Worm (Caenorhabditis elegans) whole organism, L3 larva: Measurements from ENCODE around the gene scl-11.

Experiments
- aly-2 ChIP-seq: fragments of 150-350 bp; optimal IDR thresholded peaks from 2 replicates; lab custom pipeline; 2014; ENCODE audit warnings: missing biosample characterization, missing genetic modification characterization
- ama-1 ChIP-seq: fragments of 150-350 bp; optimal IDR thresholded peaks from 2 replicates; lab custom pipeline; 2018
- ceh-9 ChIP-seq: sonication (generic microtip); optimal IDR thresholded peaks from 2 replicates; lab custom pipeline; 2018; ENCODE audit warnings: missing biosample characterization, missing genetic modification characterization
- daf-12 ChIP-seq: fragments of 150-350 bp; optimal IDR thresholded peaks from 2 replicates; lab custom pipeline; 2014; ENCODE audit warnings: missing biosample characterization, missing genetic modification reagents, missing genetic modification characterization
- egl-27 ChIP-seq: sonication (generic microtip); optimal IDR thresholded peaks from 4 replicates; lab custom pipeline; 2017; ENCODE audit warnings: missing biosample characterization, missing genetic modification reagents, missing genetic modification characterization
- elt-1 ChIP-seq: fragments of 150-350 bp; optimal IDR thresholded peaks from 2 replicates; lab custom pipeline; 2014; ENCODE audit warnings: missing biosample characterization, missing genetic modification characterization
- fos-1 ChIP-seq: fragments of 150-350 bp; optimal IDR thresholded peaks from 2 replicates; lab custom pipeline; 2014; ENCODE audit warnings: missing biosample characterization, missing genetic modification characterization
- nhr-23 ChIP-seq: fragments of 150-350 bp; optimal IDR thresholded peaks from 2 replicates; lab custom pipeline; 2014; ENCODE audit warnings: missing biosample characterization, missing genetic modification reagents, missing genetic modification characterization
- pha-4 ChIP-seq: fragments of 150-350 bp; optimal IDR thresholded peaks from 2 replicates; lab custom pipeline; 2014; ENCODE audit warnings: missing biosample characterization, missing genetic modification reagents, missing genetic modification characterization
- skn-1 ChIP-seq: fragments of 150-350 bp; optimal IDR thresholded peaks from 2 replicates; lab custom pipeline; 2014; ENCODE audit warnings: missing biosample characterization, missing genetic modification characterization
- zag-1 ChIP-seq: fragments of 150-350 bp; optimal IDR thresholded peaks from 2 replicates; lab custom pipeline; 2014; ENCODE audit warnings: missing biosample characterization, missing genetic modification characterization
- ztf-11 ChIP-seq: fragments of 150-350 bp; optimal IDR thresholded peaks from 2 replicates; lab custom pipeline; 2014; ENCODE audit warnings: missing biosample characterization, missing genetic modification characterization

DNA sequence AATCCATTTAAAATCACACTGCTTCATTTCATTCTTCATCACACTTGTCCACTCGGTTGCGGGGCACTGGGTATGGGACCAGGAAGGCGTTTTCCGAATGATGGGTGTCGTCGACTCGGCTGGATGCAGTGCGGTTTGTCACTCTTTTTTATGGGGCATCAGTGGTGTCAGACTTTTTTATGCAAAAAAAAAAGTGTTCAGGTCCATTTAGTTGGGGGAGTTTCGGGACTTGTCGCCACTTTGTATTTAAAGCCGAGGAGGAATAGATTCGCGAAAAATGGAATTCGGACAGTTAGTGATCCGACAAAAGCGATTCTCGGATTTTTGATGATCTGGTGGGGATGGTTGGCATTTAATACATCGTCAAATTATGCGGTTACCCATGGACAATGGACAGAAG is 6.2 kb upstream of the scl-11 start:
- TF ChIP-seq ceh-9 (tag; lab: Kevin White, UChicago) (no peak), skn-1 (tag; lab: Kevin White, UChicago) (no peak), egl-27 (tag; lab: Kevin White, UChicago) (no peak), pha-4 (no peak), zag-1 (tag; lab: Kevin White, UChicago) (no peak), elt-1 (tag; lab: Kevin White, UChicago) (no peak), nhr-23 (tag; lab: Kevin White, UChicago) (no peak), fos-1 (tag; lab: Kevin White, UChicago) (no peak), ztf-11 (tag; lab: Kevin White, UChicago) (no peak), ama-1 (no peak), daf-12 (tag; lab: Kevin White, UChicago) (no peak), aly-2 (tag; lab: Kevin White, UChicago) (no peak)
